Fruit fly (Drosophila melanogaster) whole organism, adult: ENCODE measurements around the gene eIF2Bbeta.

Source experiments
- CG11617 ChIP-seq: fragments of 200-800 bp; sonication (Bioruptor generic); optimal IDR thresholded peaks from 2 replicates; lab custom pipeline; 2017; ENCODE audit warnings: mild to moderate bottlenecking, missing biosample characterization, missing genetic modification reagents, missing genetic modification characterization
- CG12768 ChIP-seq: fragments of 200-800 bp; sonication (Bioruptor generic); optimal IDR thresholded peaks from 2 replicates; lab custom pipeline; 2017; ENCODE audit warnings: missing biosample characterization, missing genetic modification characterization, mild to moderate bottlenecking, moderate library complexity, missing genetic modification reagents
- CG14711 ChIP-seq: fragments of 200-800 bp; sonication (Bioruptor generic); optimal IDR thresholded peaks from 2 replicates; lab custom pipeline; 2018; ENCODE audit warnings: missing biosample characterization, mild to moderate bottlenecking, missing genetic modification characterization, moderate library complexity
- CG1620 ChIP-seq: fragments of 200-800 bp; sonication (Bioruptor generic); optimal IDR thresholded peaks from 2 replicates; lab custom pipeline; 2016; ENCODE audit warnings: missing biosample characterization, missing genetic modification characterization
- CG33017 ChIP-seq: fragments of 200-800 bp; sonication (Bioruptor generic); optimal IDR thresholded peaks from 2 replicates; lab custom pipeline; 2018; ENCODE audit warnings: missing biosample characterization, mild to moderate bottlenecking, missing genetic modification characterization, moderate library complexity
- CG5204 ChIP-seq: fragments of 200-800 bp; sonication (Bioruptor generic); optimal IDR thresholded peaks from 2 replicates; lab custom pipeline; 2016; ENCODE audit warnings: missing biosample characterization, missing genetic modification characterization
- CG7045 ChIP-seq: fragments of 200-800 bp; sonication (Bioruptor generic); optimal IDR thresholded peaks from 2 replicates; lab custom pipeline; 2017; ENCODE audit warnings: missing biosample characterization, mild to moderate bottlenecking, missing genetic modification characterization
- CG7101 ChIP-seq: fragments of 200-800 bp; sonication (Bioruptor generic); optimal IDR thresholded peaks from 2 replicates; lab custom pipeline; 2018; ENCODE audit warnings: missing biosample characterization, mild to moderate bottlenecking, missing genetic modification characterization, moderate library complexity
- Clk ChIP-seq: fragments of 200-800 bp; sonication (Bioruptor generic); optimal IDR thresholded peaks from 2 replicates; lab custom pipeline; 2017; ENCODE audit warnings: missing biosample characterization, missing genetic modification characterization
- Crg-1 ChIP-seq: fragments of 200-800 bp; sonication (Bioruptor generic); optimal IDR thresholded peaks from 2 replicates; lab custom pipeline; 2016; ENCODE audit warnings: missing biosample characterization, missing genetic modification characterization
- Hr96 ChIP-seq: fragments of 200-800 bp; sonication (Bioruptor generic); optimal IDR thresholded peaks from 2 replicates; lab custom pipeline; 2016; ENCODE audit warnings: missing biosample characterization, missing genetic modification characterization
- Mnt ChIP-seq: fragments of 200-800 bp; sonication (Bioruptor generic); optimal IDR thresholded peaks from 2 replicates; lab custom pipeline; 2016; ENCODE audit warnings: missing biosample characterization, mild to moderate bottlenecking, missing genetic modification characterization
- bab1 ChIP-seq: fragments of 200-800 bp; sonication (Bioruptor generic); optimal IDR thresholded peaks from 3 replicates; lab custom pipeline; 2019; ENCODE audit warnings: missing biosample characterization, mild to moderate bottlenecking, missing genetic modification characterization, moderate library complexity
- cic ChIP-seq: fragments of 200-800 bp; sonication (Bioruptor generic); optimal IDR thresholded peaks from 2 replicates; lab custom pipeline; 2017; ENCODE audit warnings: missing biosample characterization, mild to moderate bottlenecking, missing genetic modification characterization, moderate library complexity
- cnc ChIP-seq, 2 experiments: fragments of >200 bp; optimal IDR thresholded peaks; 2 replicates each; lab custom pipeline; 2017
- kay ChIP-seq: fragments of 200-800 bp; sonication (Bioruptor generic); peaks from one replicate; lab custom pipeline; 2016; ENCODE audit warnings: missing biosample characterization, missing genetic modification characterization, borderline replicate concordance
- ovo ChIP-seq: fragments of 200-800 bp; sonication (Bioruptor generic); optimal IDR thresholded peaks from 2 replicates; lab custom pipeline; 2016; ENCODE audit warnings: missing biosample characterization, missing genetic modification characterization
- pad ChIP-seq: fragments of 200-800 bp; sonication (Bioruptor generic); optimal IDR thresholded peaks from 3 replicates; lab custom pipeline; 2017; ENCODE audit warnings: missing biosample characterization, missing genetic modification characterization, mild to moderate bottlenecking, moderate library complexity, missing genetic modification reagents
- tj ChIP-seq: fragments of 200-800 bp; sonication (Bioruptor generic); optimal IDR thresholded peaks from 3 replicates; lab custom pipeline; 2017; ENCODE audit warnings: missing biosample characterization, mild to moderate bottlenecking, missing genetic modification characterization, moderate library complexity
- toe ChIP-seq: fragments of 200-800 bp; sonication (Bioruptor generic); optimal IDR thresholded peaks from 2 replicates; lab custom pipeline; 2016; ENCODE audit warnings: missing biosample characterization, missing genetic modification characterization

eIF2Bbeta gene

dm6 chrX:2743020-2743419 is 38.6 kb downstream of the eIF2Bbeta start:
- TF ChIP-seq Crg-1 (GFP tag; lab: Kevin White, UChicago), result peak; percentile 73
- TF ChIP-seq toe (GFP tag; lab: Kevin White, UChicago), result peak; percentile 50
- peak; percentile 58 for TF ChIP-seq ovo (GFP tag; lab: Kevin White, UChicago)
- TF ChIP-seq cnc (optimal IDR thresholded peaks at IDR 0.05; lab: Kevin White, UChicago), result no peak
- TF ChIP-seq kay (GFP tag; lab: Kevin White, UChicago), result no peak
- peak; percentile 68 for TF ChIP-seq CG33017
- TF ChIP-seq cic (GFP tag; lab: Kevin White, UChicago), result no peak
- TF ChIP-seq CG7045 (GFP tag; lab: Kevin White, UChicago), result peak; percentile 72
- peak; percentile 58 for TF ChIP-seq pad (GFP tag; lab: Kevin White, UChicago)
- peak; percentile 34 for TF ChIP-seq bab1 (GFP tag; lab: Kevin White, UChicago)
- peak; percentile 90 for TF ChIP-seq CG7101 (tag; lab: Kevin White, UChicago)
- TF ChIP-seq CG1620 (GFP tag; lab: Kevin White, UChicago), result peak; percentile 64
- TF ChIP-seq Hr96 (GFP tag; lab: Kevin White, UChicago), result peak; percentile 90
- TF ChIP-seq tj (GFP tag; lab: Kevin White, UChicago), result peak; percentile 48
- TF ChIP-seq CG12768 (GFP tag; lab: Kevin White, UChicago), result peak; percentile 84
- peak; percentile 75 for TF ChIP-seq CG5204 (GFP tag; lab: Kevin White, UChicago)
- TF ChIP-seq CG14711, result peak; percentile 82
- TF ChIP-seq CG11617 (GFP tag; lab: Kevin White, UChicago), result peak; percentile 83
- TF ChIP-seq Clk (GFP tag; lab: Kevin White, UChicago), result peak; percentile 38
- peak; percentile 82 for TF ChIP-seq Mnt (GFP tag; lab: Kevin White, UChicago)

- TF ChIP-seq toe (GFP tag; lab: Kevin White, UChicago) (no peak), CG7101 (tag; lab: Kevin White, UChicago) (no peak), pad (GFP tag; lab: Kevin White, UChicago) (no peak), CG11617 (GFP tag; lab: Kevin White, UChicago) (no peak), CG5204 (GFP tag; lab: Kevin White, UChicago) (no peak), ovo (GFP tag; lab: Kevin White, UChicago) (no peak), CG12768 (GFP tag; lab: Kevin White, UChicago) (no peak), cic (GFP tag; lab: Kevin White, UChicago) (no peak), cnc (optimal IDR thresholded peaks at IDR 0.05; lab: Kevin White, UChicago) (no peak), bab1 (GFP tag; lab: Kevin White, UChicago) (no peak), Crg-1 (GFP tag; lab: Kevin White, UChicago) (no peak)
Observed at dm6 chrX:2743601-2744000, 39.2 kb downstream of the eIF2Bbeta start.

dm6 chrX:2744042-2744441 is 39.7 kb downstream of the eIF2Bbeta start, which contains the start of gene Syx4:
TSS of gene Syx4 (minus strand) at chrX:2744076.
- peak; percentile 88 for TF ChIP-seq CG12768 (GFP tag; lab: Kevin White, UChicago)
- peak; percentile 56 for TF ChIP-seq toe (GFP tag; lab: Kevin White, UChicago)
- TF ChIP-seq cic (GFP tag; lab: Kevin White, UChicago), result peak; percentile 81
- TF ChIP-seq cnc (optimal IDR thresholded peaks at IDR 0.05; lab: Kevin White, UChicago), result no peak
- peak; percentile 95 for TF ChIP-seq CG33017
- TF ChIP-seq Hr96 (GFP tag; lab: Kevin White, UChicago), result peak; percentile 84
- peak; percentile 90 for TF ChIP-seq CG7045 (GFP tag; lab: Kevin White, UChicago)
- peak; percentile 80 for TF ChIP-seq Crg-1 (GFP tag; lab: Kevin White, UChicago)
- peak; percentile 67 for TF ChIP-seq tj (GFP tag; lab: Kevin White, UChicago)
- TF ChIP-seq pad (GFP tag; lab: Kevin White, UChicago), result peak; percentile 82
- TF ChIP-seq bab1 (GFP tag; lab: Kevin White, UChicago), result peak; percentile 57
- TF ChIP-seq CG11617 (GFP tag; lab: Kevin White, UChicago), result peak; percentile 91
- TF ChIP-seq Mnt (GFP tag; lab: Kevin White, UChicago), result peak; percentile 85
- peak; percentile 47 for TF ChIP-seq CG1620 (GFP tag; lab: Kevin White, UChicago)
- peak; percentile 77 for TF ChIP-seq Clk (GFP tag; lab: Kevin White, UChicago)
- peak; percentile 93 for TF ChIP-seq CG14711
- TF ChIP-seq CG5204 (GFP tag; lab: Kevin White, UChicago), result peak; percentile 75
- peak; percentile 90 for TF ChIP-seq kay (GFP tag; lab: Kevin White, UChicago)
- peak; percentile 97 for TF ChIP-seq CG7101 (tag; lab: Kevin White, UChicago)
- peak; percentile 17 for TF ChIP-seq ovo (GFP tag; lab: Kevin White, UChicago)

dm6 chrX:2749693-2750092 is 45.3 kb downstream of the eIF2Bbeta start:
- no peak for TF ChIP-seq cnc (optimal IDR thresholded peaks at IDR 0.05; lab: Kevin White, UChicago)
- TF ChIP-seq Hr96 (GFP tag; lab: Kevin White, UChicago), result no peak
- no peak for TF ChIP-seq kay (GFP tag; lab: Kevin White, UChicago)
- TF ChIP-seq CG1620 (GFP tag; lab: Kevin White, UChicago), result no peak
